Fruit fly (Drosophila melanogaster) whole organism, embryonic: ENCODE data around the gene CG4301.

ENCODE experiments used
- Bdp1 ChIP-seq: fragments of 200-800 bp; sonication (Bioruptor generic); optimal IDR thresholded peaks from 3 replicates; lab custom pipeline; 2016; ENCODE audit warnings: missing biosample characterization, missing genetic modification characterization
- CG10209 ChIP-seq: fragments of 200-800 bp; sonication (Bioruptor generic); optimal IDR thresholded peaks from 3 replicates; lab custom pipeline; 2017; ENCODE audit warnings: missing biosample characterization, mild to moderate bottlenecking, missing genetic modification characterization, missing genetic modification reagents
- CG10543 ChIP-seq: fragments of 200-800 bp; sonication (Bioruptor generic); optimal IDR thresholded peaks from 3 replicates; lab custom pipeline; 2017; ENCODE audit warnings: missing biosample characterization, mild to moderate bottlenecking, missing genetic modification characterization, moderate library complexity
- CG10959 ChIP-seq: fragments of 200-800 bp; sonication (Bioruptor generic); IDR thresholded peaks from 2 replicates; pipeline ENCODE4 v1.3.6; 2022; ENCODE audit warnings: missing biosample characterization, missing genetic modification characterization
- CG12155 ChIP-seq: fragments of 200-800 bp; sonication (Bioruptor generic); optimal IDR thresholded peaks from 3 replicates; lab custom pipeline; 2016; ENCODE audit warnings: missing biosample characterization, missing genetic modification characterization
- CG12219 ChIP-seq: fragments of 200-800 bp; sonication (Bioruptor generic); optimal IDR thresholded peaks from 3 replicates; lab custom pipeline; 2018; ENCODE audit warnings: missing biosample characterization, mild to moderate bottlenecking, missing genetic modification characterization
- CG12769 ChIP-seq: fragments of 200-800 bp; sonication (Bioruptor generic); optimal IDR thresholded peaks from 2 replicates; lab custom pipeline; 2019; ENCODE audit warnings: missing biosample characterization, mild to moderate bottlenecking, missing genetic modification characterization, moderate library complexity
- CG14050 ChIP-seq: fragments of 200-800 bp; sonication (Bioruptor generic); IDR thresholded peaks from 3 replicates; pipeline ENCODE4 v1.3.6; 2022; ENCODE audit warnings: missing biosample characterization, missing genetic modification characterization
- CG17186 ChIP-seq: fragments of 200-800 bp; sonication (Bioruptor generic); optimal IDR thresholded peaks from 3 replicates; lab custom pipeline; 2017; ENCODE audit warnings: missing biosample characterization, missing genetic modification reagents, missing genetic modification characterization
- CG17568 ChIP-seq: fragments of 200-800 bp; sonication (Bioruptor generic); optimal IDR thresholded peaks from 2 replicates; lab custom pipeline; 2018; ENCODE audit warnings: missing biosample characterization, mild to moderate bottlenecking, missing genetic modification characterization, moderate library complexity
- CG4404 ChIP-seq: fragments of 200-800 bp; sonication (Bioruptor generic); IDR thresholded peaks from 2 replicates; pipeline ENCODE4 v1.3.6; 2022; ENCODE audit warnings: missing biosample characterization, missing genetic modification characterization
- CG6272 ChIP-seq: fragments of 200-800 bp; sonication (Bioruptor generic); IDR thresholded peaks from 2 replicates; pipeline ENCODE4 v1.3.6; 2022; ENCODE audit warnings: missing biosample characterization, missing genetic modification characterization
- CG7372 ChIP-seq: fragments of 200-800 bp; sonication (Bioruptor generic); IDR thresholded peaks from 2 replicates; pipeline ENCODE4 v1.3.6; 2022; ENCODE audit warnings: missing biosample characterization, missing genetic modification characterization
- CG8944 ChIP-seq: fragments of 200-800 bp; sonication (Bioruptor generic); optimal IDR thresholded peaks from 3 replicates; lab custom pipeline; 2016; ENCODE audit warnings: missing biosample characterization, missing genetic modification characterization
- CG9797 ChIP-seq: fragments of 200-800 bp; sonication (Bioruptor generic); optimal IDR thresholded peaks from 3 replicates; lab custom pipeline; 2018; ENCODE audit warnings: missing biosample characterization, mild to moderate bottlenecking, missing genetic modification characterization
- CoRest ChIP-seq: fragments of 200-800 bp; sonication (Bioruptor generic); optimal IDR thresholded peaks from 3 replicates; lab custom pipeline; 2018; ENCODE audit warnings: missing biosample characterization, mild to moderate bottlenecking, missing genetic modification characterization, moderate library complexity
- Dek ChIP-seq: fragments of 200-800 bp; sonication (Bioruptor generic); optimal IDR thresholded peaks from 3 replicates; lab custom pipeline; 2019; ENCODE audit warnings: missing biosample characterization, mild to moderate bottlenecking, missing genetic modification characterization, moderate library complexity
- Dll ChIP-seq: fragments of 200-800 bp; sonication (Bioruptor generic); IDR thresholded peaks from 4 replicates; pipeline ENCODE4 v1.3.6; 2022; ENCODE audit warnings: missing biosample characterization, missing genetic modification characterization; ENCODE audit not compliant: partially characterized antibody
- Eip74EF ChIP-seq, 2 experiments: fragments of 200-800 bp in 1 of 2; fragments of >200 bp in 1 of 2; sonication (Bioruptor generic) in 1 of 2; optimal IDR thresholded peaks; 2 replicates each; lab custom pipeline; 2017 to 2019; ENCODE audit warnings: missing biosample characterization in 2 of 2, missing genetic modification characterization in 2 of 2, mild to moderate bottlenecking in 1 of 2, moderate library complexity in 1 of 2
- Hr51 ChIP-seq, 2 experiments: fragments of 200-800 bp; sonication (Bioruptor generic); optimal IDR thresholded peaks; 2 replicates in 1 of 2; 3 replicates in 1 of 2; lab custom pipeline; 2016 to 2018; ENCODE audit warnings: missing biosample characterization in 2 of 2, missing genetic modification characterization in 2 of 2, mild to moderate bottlenecking in 1 of 2, moderate library complexity in 1 of 2
- Mrtf ChIP-seq: fragments of 200-800 bp; sonication (Bioruptor generic); IDR thresholded peaks from 3 replicates; pipeline ENCODE4 v1.3.6; 2022; ENCODE audit warnings: missing biosample characterization, missing genetic modification characterization
- Oaz ChIP-seq: fragments of 200-800 bp; sonication (Bioruptor generic); IDR thresholded peaks from 2 replicates; pipeline ENCODE4 v1.3.6; 2022; ENCODE audit warnings: missing biosample characterization, missing genetic modification characterization
- Poxn ChIP-seq: fragments of 200-800 bp; sonication (Bioruptor generic); IDR thresholded peaks from 2 replicates; pipeline ENCODE4 v1.3.6; 2022; ENCODE audit warnings: missing biosample characterization, missing genetic modification characterization
- Sox100B ChIP-seq: fragments of 200-800 bp; sonication (Bioruptor generic); optimal IDR thresholded peaks from 3 replicates; lab custom pipeline; 2018; ENCODE audit warnings: missing biosample characterization, mild to moderate bottlenecking, missing genetic modification characterization
- Sry-δ ChIP-seq: fragments of 200-800 bp; sonication (Bioruptor generic); optimal IDR thresholded peaks from 2 replicates; lab custom pipeline; 2016; ENCODE audit warnings: missing biosample characterization, missing genetic modification characterization
- Taf1 ChIP-seq: fragments of 200-800 bp; sonication (Bioruptor generic); IDR thresholded peaks from 2 replicates; pipeline ENCODE4 v1.3.6; 2022; ENCODE audit warnings: missing biosample characterization, missing genetic modification characterization
- Trl ChIP-seq, 3 experiments: fragments of >200 bp in 2 of 3; fragments of 200-800 bp in 1 of 3; sonication (Bioruptor generic) in 1 of 3; optimal IDR thresholded peaks; 2 replicates in 1 of 3; 3 replicates in 2 of 3; lab custom pipeline; 2016 to 2017; ENCODE audit warnings: missing biosample characterization in 1 of 3, missing genetic modification characterization in 1 of 3
- Vsx1 ChIP-seq: fragments of 200-800 bp; sonication (Bioruptor generic); optimal IDR thresholded peaks from 2 replicates; lab custom pipeline; 2017; ENCODE audit warnings: missing biosample characterization, mild to moderate bottlenecking, missing genetic modification characterization, missing genetic modification reagents
- al ChIP-seq: fragments of 200-800 bp; sonication (Bioruptor generic); IDR thresholded peaks from 2 replicates; pipeline ENCODE4 v1.3.6; 2022; ENCODE audit warnings: missing biosample characterization, missing genetic modification characterization
- amos ChIP-seq: fragments of 200-800 bp; sonication (Bioruptor generic); IDR thresholded peaks from 2 replicates; pipeline ENCODE4 v1.3.6; 2022; ENCODE audit warnings: missing biosample characterization, missing genetic modification characterization; ENCODE audit not compliant: partially characterized antibody
- bsh ChIP-seq, 2 experiments: fragments of 200-800 bp; sonication (Bioruptor generic); optimal IDR thresholded peaks; 2 replicates each; lab custom pipeline; 2017 to 2018; ENCODE audit warnings: mild to moderate bottlenecking in 2 of 2, missing biosample characterization in 2 of 2, missing genetic modification characterization in 2 of 2, moderate library complexity in 1 of 2
- chn ChIP-seq: fragments of 200-800 bp; sonication (Bioruptor generic); optimal IDR thresholded peaks from 2 replicates; lab custom pipeline; 2016; ENCODE audit warnings: missing biosample characterization, missing genetic modification characterization
- disco-r ChIP-seq: fragments of 200-800 bp; sonication (Bioruptor generic); optimal IDR thresholded peaks from 2 replicates; lab custom pipeline; 2016; ENCODE audit warnings: missing biosample characterization, missing genetic modification characterization
- dm ChIP-seq: fragments of 200-800 bp; sonication (Bioruptor generic); optimal IDR thresholded peaks from 3 replicates; lab custom pipeline; 2016; ENCODE audit warnings: missing biosample characterization, missing genetic modification characterization
- ewg ChIP-seq: fragments of 200-800 bp; sonication (Bioruptor generic); optimal IDR thresholded peaks from 3 replicates; lab custom pipeline; 2017; ENCODE audit warnings: mild to moderate bottlenecking, missing biosample characterization, missing genetic modification reagents, missing genetic modification characterization
- fd3F ChIP-seq: fragments of 200-800 bp; sonication (Bioruptor generic); optimal IDR thresholded peaks from 2 replicates; lab custom pipeline; 2018; ENCODE audit warnings: missing biosample characterization, mild to moderate bottlenecking, missing genetic modification characterization, moderate library complexity
- fu2 ChIP-seq: fragments of 200-800 bp; sonication (Bioruptor generic); optimal IDR thresholded peaks from 2 replicates; lab custom pipeline; 2016; ENCODE audit warnings: missing biosample characterization, missing genetic modification characterization
- hbn ChIP-seq: fragments of 200-800 bp; sonication (Bioruptor generic); IDR thresholded peaks from 2 replicates; pipeline ENCODE4 v1.3.6; 2022; ENCODE audit warnings: missing biosample characterization, missing genetic modification characterization; ENCODE audit not compliant: partially characterized antibody
- kah ChIP-seq: fragments of 200-800 bp; sonication (Bioruptor generic); optimal IDR thresholded peaks from 2 replicates; lab custom pipeline; 2018; ENCODE audit warnings: missing biosample characterization, mild to moderate bottlenecking, missing genetic modification characterization
- mirr ChIP-seq: fragments of 200-800 bp; sonication (Bioruptor generic); optimal IDR thresholded peaks from 3 replicates; lab custom pipeline; 2018; ENCODE audit warnings: missing biosample characterization, mild to moderate bottlenecking, missing genetic modification characterization
- nerfin-2 ChIP-seq: fragments of 200-800 bp; sonication (Bioruptor generic); IDR thresholded peaks from 2 replicates; pipeline ENCODE4 v1.3.6; 2022; ENCODE audit warnings: missing biosample characterization, missing genetic modification characterization; ENCODE audit not compliant: partially characterized antibody
- pzg ChIP-seq: fragments of 200-800 bp; sonication (Bioruptor generic); optimal IDR thresholded peaks from 3 replicates; lab custom pipeline; 2018; ENCODE audit warnings: missing biosample characterization, mild to moderate bottlenecking, missing genetic modification characterization, moderate library complexity
- ranshi ChIP-seq: fragments of 200-800 bp; sonication (Bioruptor generic); IDR thresholded peaks from 2 replicates; pipeline ENCODE4 v1.3.6; 2022; ENCODE audit warnings: missing biosample characterization, missing genetic modification characterization
- sens-2 ChIP-seq: fragments of 200-800 bp; sonication (Bioruptor generic); IDR thresholded peaks from 2 replicates; pipeline ENCODE4 v1.3.6; 2022; ENCODE audit warnings: missing biosample characterization, missing genetic modification characterization
- tgo ChIP-seq: fragments of 200-800 bp; sonication (Bioruptor generic); IDR thresholded peaks from 3 replicates; pipeline ENCODE4 v1.3.6; 2022; ENCODE audit warnings: missing biosample characterization, missing genetic modification characterization
- tio ChIP-seq: fragments of 200-800 bp; sonication (Bioruptor generic); optimal IDR thresholded peaks from 2 replicates; lab custom pipeline; 2017; ENCODE audit warnings: missing biosample characterization, missing genetic modification characterization, inconsistent platforms

CG4301 gene

dm6 chrX:16384843-16385726 is 20.2 kb upstream of the CG4301 start, which contains the start of the genes CG9992 and CG4239 (continued):
- TF ChIP-seq fd3F (GFP tag; lab: Kevin White, UChicago) (peak; percentile 53), Taf1 (peak; percentile 36; the same call in 1 of the 2 replicates), Mrtf (GFP tag; lab: Robert Waterston, UW) (peak; percentile 39; the same call in 1 of the 3 replicates), bsh (GFP tag; optimal IDR thresholded peaks at IDR 0.05; lab: Kevin White, UChicago) (peak in 1 of 2 experiments; percentile 39), kah (peak; percentile 11), amos (peak; percentile 67; the same call in 1 of the 2 replicates), CG10209 (GFP tag; lab: Kevin White, UChicago) (peak; percentile 32), tgo (GFP tag; lab: Robert Waterston, UW) (peak; percentile 45; the same call in 1 of the 3 replicates), CG4404 (peak; percentile 70), Hr51 (GFP tag; optimal IDR thresholded peaks at IDR 0.05; lab: Kevin White, UChicago) (peak; percentile 36 to 59), CG6272 (GFP tag; lab: Robert Waterston, UW) (peak; percentile 61), Trl (optimal IDR thresholded peaks at IDR 0.05; lab: Kevin White, UChicago) (peak in 1 of 2 experiments; percentile 52), Trl (GFP tag; optimal IDR thresholded peaks at IDR 0.05; lab: Kevin White, UChicago) (peak; percentile 1), Sry-δ (GFP tag; lab: Kevin White, UChicago) (peak; percentile 69), CG14050 (no peak; the same call in 2 of the 3 replicates), dm (no peak), ranshi (GFP tag; lab: Robert Waterston, UW) (peak; percentile 56; the same call in 1 of the 2 replicates), Oaz (GFP tag; lab: Robert Waterston, UW) (no peak), Poxn (0 out of 2 replicates have a peak, but pooled peaks have one; percentile 25), CG9797 (peak; percentile 55), disco-r (GFP tag; lab: Kevin White, UChicago) (no peak), CG12769 (tag; lab: Kevin White, UChicago) (peak; percentile 4), tio (GFP tag; lab: Kevin White, UChicago) (peak; percentile 70), ewg (GFP tag; lab: Kevin White, UChicago) (peak; percentile 31), nerfin-2 (GFP tag; lab: Robert Waterston, UW) (peak; percentile 52; the same call in 1 of the 2 replicates), Dek (tag; lab: Kevin White, UChicago) (peak; percentile 39), CG10959 (GFP tag; lab: Robert Waterston, UW) (no peak), pzg (peak; percentile 60), CoRest (peak; percentile 85), CG17186 (no peak), sens-2 (GFP tag; lab: Robert Waterston, UW) (no peak), CG12219 (GFP tag; lab: Kevin White, UChicago) (no peak), Vsx1 (no peak), mirr (GFP tag; lab: Kevin White, UChicago) (peak; percentile 5), chn (GFP tag; lab: Kevin White, UChicago) (peak; percentile 39), hbn (peak; percentile 43; the same call in 1 of the 2 replicates), al (peak; percentile 63; the same call in 1 of the 2 replicates), fu2 (GFP tag; lab: Kevin White, UChicago) (peak; percentile 23), Bdp1 (GFP tag; lab: Kevin White, UChicago) (peak; percentile 37), CG12155 (GFP tag; lab: Kevin White, UChicago) (peak; percentile 59), Eip74EF (GFP tag; optimal IDR thresholded peaks at IDR 0.05; lab: Kevin White, UChicago) (peak in 1 of 2 experiments; percentile 66), CG7372 (GFP tag; lab: Robert Waterston, UW) (0 out of 2 replicates have a peak, but pooled peaks have one; percentile 23), CG10543 (GFP tag; lab: Kevin White, UChicago) (peak; percentile 36), CG17568 (peak; percentile 20), Sox100B (GFP tag; lab: Kevin White, UChicago) (peak; percentile 24), CG8944 (GFP tag; lab: Kevin White, UChicago) (peak; percentile 8), Dll (GFP tag; lab: Robert Waterston, UW) (peak; percentile 70; the same call in 2 of the 4 replicates)
